Fruit fly (Drosophila melanogaster): ENCODE data around the gene CG9519.

The CG9519 gene

dm6 chrX:14825922-14826617 lies 30.1 kb downstream of the CG9519 start, which contains the start of gene rut (continued):
- TF ChIP-seq CG3163 (GFP tag; optimal IDR thresholded peaks at IDR 0.05) = no peak
- TF ChIP-seq CG1603 (tag; optimal IDR thresholded peaks at IDR 0.05) = peak; percentile 36
- peak; percentile 97 for TF ChIP-seq CG5180 (GFP tag; optimal IDR thresholded peaks at IDR 0.05)
- TF ChIP-seq CG10462 (GFP tag; optimal IDR thresholded peaks at IDR 0.05) = no peak
- peak; percentile 39; the same call in 1 of the 2 replicates for TF ChIP-seq NFAT (GFP tag; IDR thresholded peaks at IDR 0.05)
- TF ChIP-seq gce (GFP tag; IDR thresholded peaks at IDR 0.05) = no peak
- TF ChIP-seq Ada2b (GFP tag; IDR thresholded peaks at IDR 0.05) = no peak
- no peak for TF ChIP-seq abd-A (tag; optimal IDR thresholded peaks at IDR 0.05)
- peak; percentile 20 for TF ChIP-seq CG13894 (tag; optimal IDR thresholded peaks at IDR 0.05)
- no peak for TF ChIP-seq Side (GFP tag; optimal IDR thresholded peaks at IDR 0.05)
- no peak for TF ChIP-seq bigmax (GFP tag; optimal IDR thresholded peaks at IDR 0.05)
- TF ChIP-seq cas (GFP tag; IDR thresholded peaks at IDR 0.05) = no peak
- TF ChIP-seq CG17385 (GFP tag; optimal IDR thresholded peaks at IDR 0.05) = no peak
- TF ChIP-seq Atf-2 (GFP tag; optimal IDR thresholded peaks at IDR 0.05) = no peak
- TF ChIP-seq CG7357 (GFP tag; IDR thresholded peaks at IDR 0.05) = no peak
- TF ChIP-seq NfI (GFP tag; optimal IDR thresholded peaks at IDR 0.05) = no peak
- peak; percentile 43; the same call in 1 of the 2 replicates for TF ChIP-seq MBD-R2 (GFP tag; IDR thresholded peaks at IDR 0.05)
- TF ChIP-seq Stat92E (GFP tag; optimal IDR thresholded peaks at IDR 0.05) = no peak
- no peak for TF ChIP-seq CG4360 (GFP tag; IDR thresholded peaks at IDR 0.05)
- no peak for TF ChIP-seq ro (GFP tag; IDR thresholded peaks at IDR 0.05)
- no peak for TF ChIP-seq CG10431 (GFP tag; optimal IDR thresholded peaks at IDR 0.05)
- no peak for TF ChIP-seq sc (optimal IDR thresholded peaks at IDR 0.05)
- no peak for TF ChIP-seq sc (GFP tag; optimal IDR thresholded peaks at IDR 0.05)
- TF ChIP-seq Hey (tag; optimal IDR thresholded peaks at IDR 0.05) = no peak
- no peak for TF ChIP-seq dimm (GFP tag; IDR thresholded peaks at IDR 0.05)
- TF ChIP-seq TFAM (GFP tag; optimal IDR thresholded peaks at IDR 0.05) = no peak
- peak; percentile 22 for TF ChIP-seq CG9817 (tag; optimal IDR thresholded peaks at IDR 0.05)
- TF ChIP-seq ac (GFP tag; optimal IDR thresholded peaks at IDR 0.05) = no peak
- peak; percentile 20 for TF ChIP-seq CoRest (tag; optimal IDR thresholded peaks at IDR 0.05)
- no peak for TF ChIP-seq CG1832 (GFP tag; optimal IDR thresholded peaks at IDR 0.05)
- no peak for TF ChIP-seq pan (optimal IDR thresholded peaks at IDR 0.05)
- TF ChIP-seq pan (GFP tag; optimal IDR thresholded peaks at IDR 0.05 in 1 of 2, IDR thresholded peaks at IDR 0.05 in 1 of 2) = no peak
- TF ChIP-seq Hr51 (GFP tag; optimal IDR thresholded peaks at IDR 0.05) = no peak
- no peak for TF ChIP-seq Taf1 (GFP tag; IDR thresholded peaks at IDR 0.05)
- TF ChIP-seq CG15073 (GFP tag; optimal IDR thresholded peaks at IDR 0.05) = no peak
- TF ChIP-seq usp (GFP tag; optimal IDR thresholded peaks at IDR 0.05) = no peak
- TF ChIP-seq CG2712 (tag; optimal IDR thresholded peaks at IDR 0.05) = no peak
- TF ChIP-seq en (GFP tag; optimal IDR thresholded peaks at IDR 0.05) = no peak
- TF ChIP-seq CG7963 (GFP tag; IDR thresholded peaks at IDR 0.05; ENCODE audit: partially characterized antibody) = peak; percentile 86
- TF ChIP-seq chn (GFP tag; optimal IDR thresholded peaks at IDR 0.05) = no peak
- TF ChIP-seq CG10147 (GFP tag; optimal IDR thresholded peaks at IDR 0.05) = no peak
- no peak for TF ChIP-seq dysf (GFP tag; IDR thresholded peaks at IDR 0.05)
- peak; percentile 4 for TF ChIP-seq ftz-f1 (GFP tag; optimal IDR thresholded peaks at IDR 0.05)
- TF ChIP-seq NK7.1 (GFP tag; optimal IDR thresholded peaks at IDR 0.05) = no peak
- no peak for TF ChIP-seq pum (GFP tag; optimal IDR thresholded peaks at IDR 0.05)
- TF ChIP-seq CG13624 (GFP tag; optimal IDR thresholded peaks at IDR 0.05) = peak; percentile 60
- TF ChIP-seq CG6272 (GFP tag; IDR thresholded peaks at IDR 0.05) = no peak; the same call in 1 of the 2 replicates
- TF ChIP-seq Mad (GFP tag; optimal IDR thresholded peaks at IDR 0.05) = no peak
- TF ChIP-seq CG34422 (GFP tag; IDR thresholded peaks at IDR 0.05) = peak; percentile 64; the same call in 1 of the 3 replicates
- TF ChIP-seq CG15269 (tag; optimal IDR thresholded peaks at IDR 0.05) = no peak
- TF ChIP-seq Nf-YA (GFP tag; IDR thresholded peaks at IDR 0.05) = no peak

Data from whole organism, embryonic.